Worm (Caenorhabditis elegans) whole organism, young adult: ENCODE data around the gene mel-11.

Experiments used
- D2030.7 ChIP-seq: fragments of 200-800 bp; sonication (Bioruptor generic); IDR thresholded peaks from 2 replicates; pipeline ENCODE4 v1.3.6; 2022; ENCODE audit warnings: missing genetic modification reagents, missing genetic modification characterization, missing compliant biosample characterization
- F10E7.11 ChIP-seq: sonication (generic microtip); optimal IDR thresholded peaks from 2 replicates; lab custom pipeline; 2017; ENCODE audit warnings: mild to moderate bottlenecking, missing genetic modification characterization, moderate library complexity, missing compliant biosample characterization
- F22D6.2 ChIP-seq: sonication (generic microtip); optimal IDR thresholded peaks from 2 replicates; lab custom pipeline; 2016; ENCODE audit warnings: mild to moderate bottlenecking, missing genetic modification characterization, missing compliant biosample characterization
- F33H1.4 ChIP-seq: fragments of 200-800 bp; sonication (Bioruptor generic); IDR thresholded peaks from 2 replicates; pipeline ENCODE4 v1.3.6; 2022; ENCODE audit warnings: missing genetic modification reagents, missing genetic modification characterization, missing compliant biosample characterization
- F37B4.10 ChIP-seq: fragments of 200-800 bp; sonication (Bioruptor generic); IDR thresholded peaks from 2 replicates; pipeline ENCODE4 v1.3.6; 2022; ENCODE audit warnings: missing genetic modification characterization, missing compliant biosample characterization
- K12H6.12 ChIP-seq: fragments of 200-800 bp; sonication (Bioruptor generic); optimal IDR thresholded peaks from 2 replicates; lab custom pipeline; 2018; ENCODE audit warnings: mild to moderate bottlenecking, missing genetic modification characterization, missing compliant biosample characterization
- T26A5.8 ChIP-seq: sonication (generic microtip); optimal IDR thresholded peaks from 2 replicates; lab custom pipeline; 2016; ENCODE audit warnings: missing genetic modification characterization, missing compliant biosample characterization
- Y79H2A.3 ChIP-seq: fragments of 200-800 bp; sonication (Bioruptor generic); conservative IDR thresholded peaks from 2 replicates; pipeline ENCODE4 v1.3.6; 2022; ENCODE audit warnings: missing genetic modification reagents, missing genetic modification characterization, missing compliant biosample characterization
- aptf-3 ChIP-seq: fragments of 200-800 bp; sonication (Bioruptor generic); IDR thresholded peaks from 2 replicates; pipeline ENCODE4 v1.3.6; 2022; ENCODE audit warnings: missing genetic modification characterization, missing compliant biosample characterization
- bed-1 ChIP-seq: fragments of 200-800 bp; sonication (Bioruptor generic); IDR thresholded peaks from 2 replicates; pipeline ENCODE4 v1.3.6; 2022; ENCODE audit warnings: missing genetic modification reagents, missing genetic modification characterization, missing compliant biosample characterization
- ccch-3 ChIP-seq: fragments of 200-800 bp; sonication (Bioruptor generic); optimal IDR thresholded peaks from 2 replicates; lab custom pipeline; 2018; ENCODE audit warnings: mild to moderate bottlenecking, missing genetic modification characterization, missing compliant biosample characterization
- cebp-2 ChIP-seq: fragments of 200-800 bp; sonication (Bioruptor generic); IDR thresholded peaks from 2 replicates; pipeline ENCODE4 v1.3.6; 2022; ENCODE audit warnings: missing genetic modification characterization, missing compliant biosample characterization
- ceh-100 ChIP-seq: fragments of 200-800 bp; sonication (Bioruptor generic); IDR thresholded peaks from 2 replicates; pipeline ENCODE4 v1.3.6; 2022; ENCODE audit warnings: missing genetic modification reagents, missing genetic modification characterization, missing compliant biosample characterization
- ceh-58 ChIP-seq: fragments of 200-800 bp; sonication (Bioruptor generic); IDR thresholded peaks from 2 replicates; pipeline ENCODE4 v1.3.6; 2022; ENCODE audit warnings: missing genetic modification characterization, missing compliant biosample characterization
- ceh-79 ChIP-seq: sonication (generic microtip); optimal IDR thresholded peaks from 2 replicates; lab custom pipeline; 2017; ENCODE audit warnings: mild to moderate bottlenecking, missing genetic modification characterization, missing compliant biosample characterization
- chd-7 ChIP-seq: sonication (generic microtip); optimal IDR thresholded peaks from 2 replicates; lab custom pipeline; 2016; ENCODE audit warnings: mild to moderate bottlenecking, missing genetic modification characterization, moderate library complexity, missing compliant biosample characterization
- die-1 ChIP-seq: sonication (generic microtip); optimal IDR thresholded peaks from 2 replicates; lab custom pipeline; 2016; ENCODE audit warnings: missing genotype, mild to moderate bottlenecking, missing genetic modification characterization, missing compliant biosample characterization
- efl-1 ChIP-seq: fragments of 150-350 bp; optimal IDR thresholded peaks from 2 replicates; lab custom pipeline; 2014; ENCODE audit warnings: missing biosample characterization, missing genetic modification reagents, missing genetic modification characterization
- egl-18 ChIP-seq: fragments of 200-800 bp; sonication (Bioruptor generic); IDR thresholded peaks from 2 replicates; pipeline ENCODE4 v1.3.6; 2022; ENCODE audit warnings: missing genetic modification reagents, missing genetic modification characterization, missing compliant biosample characterization
- egrh-3 ChIP-seq: fragments of 200-800 bp; sonication (Bioruptor generic); IDR thresholded peaks from 2 replicates; pipeline ENCODE4 v1.3.6; 2022; ENCODE audit warnings: missing genetic modification reagents, missing genetic modification characterization, missing compliant biosample characterization
- hlh-12 ChIP-seq: sonication (generic microtip); optimal IDR thresholded peaks from 2 replicates; lab custom pipeline; 2016; ENCODE audit warnings: missing genetic modification characterization, missing compliant biosample characterization
- hmg-1.2 ChIP-seq: fragments of 200-800 bp; sonication (Bioruptor generic); IDR thresholded peaks from 2 replicates; pipeline ENCODE4 v1.3.6; 2022; ENCODE audit warnings: missing genetic modification reagents, missing genetic modification characterization, missing compliant biosample characterization
- hmg-20 ChIP-seq: fragments of 200-800 bp; sonication (Bioruptor generic); IDR thresholded peaks from 2 replicates; pipeline ENCODE4 v1.3.6; 2022; ENCODE audit warnings: missing genetic modification reagents, missing genetic modification characterization, missing compliant biosample characterization
- lag-1 ChIP-seq: fragments of 200-800 bp; sonication (Bioruptor generic); IDR thresholded peaks from 2 replicates; pipeline ENCODE4 v1.3.6; 2022; ENCODE audit warnings: missing genetic modification reagents, missing genetic modification characterization, missing compliant biosample characterization
- lin-35 ChIP-seq, 3 experiments: fragments of 150-350 bp in 2 of 3; sonication (generic microtip) in 1 of 3; optimal IDR thresholded peaks; 2 replicates each; lab custom pipeline; 2014 to 2018; ENCODE audit warnings: missing biosample characterization in 3 of 3, missing genetic modification characterization in 3 of 3, missing genetic modification reagents in 3 of 3
- lin-54 ChIP-seq: fragments of 200-800 bp; sonication (Bioruptor generic); optimal IDR thresholded peaks from 2 replicates; lab custom pipeline; 2018; ENCODE audit warnings: mild to moderate bottlenecking, missing genetic modification characterization, missing compliant biosample characterization
- lsl-1 ChIP-seq: fragments of 200-800 bp; sonication (Bioruptor generic); optimal IDR thresholded peaks from 2 replicates; lab custom pipeline; 2018; ENCODE audit warnings: mild to moderate bottlenecking, missing genetic modification characterization, moderate library complexity, missing compliant biosample characterization
- madf-10 ChIP-seq: sonication (generic microtip); optimal IDR thresholded peaks from 2 replicates; lab custom pipeline; 2016; ENCODE audit warnings: mild to moderate bottlenecking, missing genetic modification characterization, missing compliant biosample characterization
- madf-3 ChIP-seq: fragments of 200-800 bp; sonication (Bioruptor generic); IDR thresholded peaks from 2 replicates; pipeline ENCODE4 v1.3.6; 2022; ENCODE audit warnings: missing genetic modification reagents, missing genetic modification characterization, missing compliant biosample characterization
- mcd-1 ChIP-seq: fragments of 200-800 bp; sonication (Bioruptor generic); IDR thresholded peaks from 2 replicates; pipeline ENCODE4 v1.3.6; 2022; ENCODE audit warnings: missing genetic modification reagents, missing genetic modification characterization, missing compliant biosample characterization
- mes-4 ChIP-seq: sonication (generic microtip); optimal IDR thresholded peaks from 2 replicates; lab custom pipeline; 2016; ENCODE audit warnings: missing genotype, missing genetic modification characterization, missing compliant biosample characterization
- nfya-2 ChIP-seq: fragments of 200-800 bp; sonication (Bioruptor generic); IDR thresholded peaks from 2 replicates; pipeline ENCODE4 v1.3.6; 2022; ENCODE audit warnings: missing genetic modification reagents, missing genetic modification characterization, missing compliant biosample characterization
- nhr-120 ChIP-seq: fragments of 200-800 bp; sonication (Bioruptor generic); IDR thresholded peaks from 2 replicates; pipeline ENCODE4 v1.3.6; 2022; ENCODE audit warnings: missing genetic modification characterization, missing compliant biosample characterization
- nhr-179 ChIP-seq: sonication (generic microtip); optimal IDR thresholded peaks from 2 replicates; lab custom pipeline; 2016; ENCODE audit warnings: mild to moderate bottlenecking, missing genetic modification characterization, missing compliant biosample characterization
- rcor-1 ChIP-seq: fragments of 200-800 bp; sonication (Bioruptor generic); IDR thresholded peaks from 2 replicates; pipeline ENCODE4 v1.3.6; 2022; ENCODE audit warnings: missing genetic modification reagents, missing genetic modification characterization, missing compliant biosample characterization
- sdz-38 ChIP-seq: sonication (generic microtip); optimal IDR thresholded peaks from 2 replicates; lab custom pipeline; 2016; ENCODE audit warnings: missing genotype, missing genetic modification characterization, missing compliant biosample characterization
- snpc-1.1 ChIP-seq: sonication (generic microtip); optimal IDR thresholded peaks from 2 replicates; lab custom pipeline; 2017; ENCODE audit warnings: missing genetic modification characterization, mild to moderate bottlenecking, missing compliant biosample characterization, antibody characterized with exemption, moderate library complexity, missing genotype, missing genetic modification reagents; ENCODE audit not compliant: insufficient read depth
- zfh-2 ChIP-seq: fragments of 200-800 bp; sonication (Bioruptor generic); conservative IDR thresholded peaks from 2 replicates; pipeline ENCODE4 v1.3.6; 2022; ENCODE audit warnings: missing genetic modification reagents, missing genetic modification characterization, missing compliant biosample characterization
- ztf-28 ChIP-seq: fragments of 200-800 bp; sonication (Bioruptor generic); IDR thresholded peaks from 2 replicates; pipeline ENCODE4 v1.3.6; 2022; ENCODE audit warnings: missing genetic modification reagents, missing genetic modification characterization, missing compliant biosample characterization
- ztf-6 ChIP-seq: fragments of 200-800 bp; sonication (Bioruptor generic); IDR thresholded peaks from 2 replicates; pipeline ENCODE4 v1.3.6; 2022; ENCODE audit warnings: missing genetic modification reagents, missing genetic modification characterization, missing compliant biosample characterization

Gene mel-11

DNA sequence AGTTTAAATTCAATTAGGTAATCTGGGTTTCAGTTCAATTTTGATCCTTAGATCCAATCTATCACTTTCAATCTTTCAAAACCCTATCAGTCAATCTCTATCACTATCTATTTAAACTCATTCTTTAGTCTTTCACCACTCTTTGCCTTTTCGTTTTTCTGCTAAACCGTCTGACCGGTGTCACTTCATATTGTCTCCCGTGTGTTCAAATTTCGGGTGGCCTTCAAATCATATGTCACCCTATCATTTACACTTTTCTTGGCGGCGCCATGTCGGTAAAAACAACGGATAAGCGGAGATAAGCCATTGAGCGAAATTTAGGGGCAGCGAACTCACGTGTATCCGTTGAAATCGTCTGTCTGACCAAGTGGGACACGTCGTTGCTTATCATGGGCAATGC, 14.4 kb upstream of the mel-11 start:
- no peak for TF ChIP-seq ztf-28
- no peak for TF ChIP-seq F37B4.10
- TF ChIP-seq F10E7.11 (tag; lab: Kevin White, UChicago): no peak
- no peak for TF ChIP-seq chd-7
- no peak for TF ChIP-seq rcor-1 (GFP tag; lab: Robert Waterston, UW)
- TF ChIP-seq die-1 (tag; lab: Kevin White, UChicago): no peak
- TF ChIP-seq D2030.7 (GFP tag; lab: Robert Waterston, UW): no peak
- TF ChIP-seq T26A5.8 (tag; lab: Kevin White, UChicago): no peak
- no peak for TF ChIP-seq egl-18
- TF ChIP-seq K12H6.12 (tag; lab: Kevin White, UChicago): no peak
- no peak for TF ChIP-seq mcd-1 (GFP tag; lab: Robert Waterston, UW)
- TF ChIP-seq ccch-3 (GFP tag; lab: Kevin White, UChicago): no peak
- TF ChIP-seq madf-10 (tag; lab: Kevin White, UChicago): no peak

DNA sequence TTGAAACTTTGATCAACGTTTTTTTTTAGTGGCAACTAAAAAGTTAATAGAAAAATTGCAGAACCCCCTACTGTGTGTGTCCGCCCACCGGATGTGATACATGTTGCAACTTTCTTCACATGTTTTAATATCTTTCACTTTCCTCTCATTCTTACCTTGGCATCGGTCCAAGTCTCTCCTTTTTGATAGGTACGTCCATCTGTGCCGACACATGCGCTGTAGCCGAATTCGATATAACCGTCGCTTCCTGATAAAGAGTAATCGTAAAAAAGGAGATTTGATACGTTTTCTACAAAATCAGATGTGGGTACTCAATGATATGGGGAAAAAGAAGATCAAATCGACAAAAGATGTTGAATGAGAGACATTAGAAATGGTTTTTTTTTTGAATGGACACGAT, 13.2 kb upstream of the mel-11 start:
- no peak for TF ChIP-seq nhr-179 (tag; lab: Kevin White, UChicago)
- no peak for TF ChIP-seq zfh-2 (GFP tag; lab: Robert Waterston, UW)
- no peak for TF ChIP-seq bed-1 (GFP tag; lab: Robert Waterston, UW)
- TF ChIP-seq cebp-2 (GFP tag; lab: Robert Waterston, UW): no peak
- TF ChIP-seq egl-18: no peak
- TF ChIP-seq lin-35 (GFP tag; optimal IDR thresholded peaks at IDR 0.05; lab: Kevin White, UChicago): no peak
- TF ChIP-seq Y79H2A.3 (GFP tag; lab: Robert Waterston, UW): no peak
- TF ChIP-seq hlh-12 (tag; lab: Kevin White, UChicago): no peak
- TF ChIP-seq sdz-38 (tag; lab: Kevin White, UChicago): no peak
- no peak for TF ChIP-seq hmg-20 (GFP tag; lab: Robert Waterston, UW)
- TF ChIP-seq lag-1 (GFP tag; lab: Robert Waterston, UW): no peak
- TF ChIP-seq ceh-58 (GFP tag; lab: Robert Waterston, UW): no peak
- TF ChIP-seq F33H1.4 (GFP tag; lab: Robert Waterston, UW): no peak
- TF ChIP-seq F22D6.2 (tag; lab: Kevin White, UChicago): no peak

- TF ChIP-seq efl-1 (GFP tag; lab: Kevin White, UChicago): no peak
- TF ChIP-seq ztf-6: no peak
- TF ChIP-seq hmg-1.2 (GFP tag; lab: Robert Waterston, UW): no peak
- TF ChIP-seq nhr-120 (GFP tag; lab: Robert Waterston, UW): no peak
These were observed 12.5 kb upstream of the mel-11 start for ce11 chrII:9345794-9346193.

DNA sequence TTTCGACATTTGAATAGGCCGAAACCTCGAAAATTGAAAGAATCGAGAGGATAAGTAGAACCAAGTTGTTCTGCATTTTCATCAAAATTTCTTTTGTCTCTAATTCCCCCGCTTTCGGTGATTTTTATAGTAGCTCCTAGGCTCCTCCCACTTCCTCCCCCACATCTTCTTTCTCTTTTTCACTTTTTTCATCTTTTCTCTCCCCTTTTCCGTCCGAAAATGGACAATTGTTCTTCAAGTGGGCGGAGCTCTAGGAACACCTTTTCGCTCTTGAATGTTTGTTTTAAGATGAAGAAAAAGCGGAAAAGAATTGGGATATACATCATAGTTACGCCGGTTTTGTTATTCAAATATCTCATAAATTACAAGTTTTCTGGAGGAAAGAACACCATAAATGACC, 11.8 kb upstream of the mel-11 start, which contains the start of gene F42A8.1:
TSS of gene F42A8.1 (minus strand) at position 101 of the 400 bp plus-strand sequence.
- TF ChIP-seq madf-3 (GFP tag; lab: Robert Waterston, UW) (no peak), ceh-100 (GFP tag; lab: Robert Waterston, UW) (no peak), T26A5.8 (tag; lab: Kevin White, UChicago) (no peak), nfya-2 (GFP tag; lab: Robert Waterston, UW) (no peak)

ce11 chrII:9347444-9347843, 10.9 kb upstream of the mel-11 start:
- TF ChIP-seq F10E7.11 (tag; lab: Kevin White, UChicago): no peak
- TF ChIP-seq egrh-3 (GFP tag; lab: Robert Waterston, UW): no peak
- no peak for TF ChIP-seq snpc-1.1 (tag; lab: Kevin White, UChicago)
- TF ChIP-seq lsl-1 (GFP tag; lab: Kevin White, UChicago): no peak
- no peak for TF ChIP-seq lin-54 (GFP tag; lab: Kevin White, UChicago)
- no peak for TF ChIP-seq aptf-3 (GFP tag; lab: Robert Waterston, UW)
- TF ChIP-seq mes-4 (tag; lab: Kevin White, UChicago): no peak
- no peak for TF ChIP-seq ceh-79 (tag; lab: Kevin White, UChicago)
- TF ChIP-seq F22D6.2 (tag; lab: Kevin White, UChicago): no peak
